Fruit fly (Drosophila melanogaster): ENCODE data around the gene AttD.

DNA sequence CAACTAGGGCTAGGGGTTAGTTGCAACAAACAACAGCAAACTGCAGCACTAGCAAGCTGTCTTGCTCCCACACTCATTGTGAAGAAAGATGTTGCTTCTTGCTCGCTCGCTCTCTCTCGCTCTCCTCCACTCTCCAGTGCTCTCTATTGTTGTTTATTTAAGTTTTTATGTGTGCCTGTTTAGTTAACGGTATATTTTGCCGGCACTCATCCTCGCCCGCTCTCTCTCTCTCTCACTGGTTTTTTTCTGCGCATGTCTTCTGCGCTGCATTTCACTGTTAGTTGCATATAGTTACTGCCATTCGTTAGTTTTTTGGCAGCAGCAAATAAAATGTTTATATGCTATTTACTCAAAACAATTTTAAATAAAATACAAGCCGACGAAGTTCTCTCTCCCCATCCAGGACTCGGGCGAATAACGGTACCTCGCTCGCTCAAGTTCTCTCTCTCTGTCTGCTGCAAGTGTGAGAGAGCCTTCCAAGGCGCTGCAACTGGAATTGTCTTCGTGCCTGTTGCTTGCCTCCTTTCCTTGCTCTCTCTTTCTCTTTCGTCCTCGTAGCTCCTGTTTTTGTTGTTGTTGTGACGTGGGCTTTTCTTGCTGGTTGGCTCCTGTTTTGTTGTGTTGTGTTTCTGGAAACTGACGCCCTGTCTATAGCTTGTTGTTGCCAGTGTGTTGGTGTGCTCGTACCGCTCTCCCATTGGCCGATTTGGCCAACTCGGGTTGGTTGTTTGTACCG lies 41.2 kb downstream of the AttD start:
- no peak for TF ChIP-seq D (optimal IDR thresholded peaks at IDR 0.05)
- no peak for TF ChIP-seq D (GFP tag; optimal IDR thresholded peaks at IDR 0.05)
- TF ChIP-seq ci (GFP tag; IDR thresholded peaks at IDR 0.05): no peak
- no peak for TF ChIP-seq CG9727 (GFP tag; optimal IDR thresholded peaks at IDR 0.05)
- no peak for TF ChIP-seq CG17802 (tag; optimal IDR thresholded peaks at IDR 0.05)
- TF ChIP-seq her (GFP tag; optimal IDR thresholded peaks at IDR 0.05): no peak
- TF ChIP-seq scrt (GFP tag; optimal IDR thresholded peaks at IDR 0.05): peak; percentile 93
- no peak for TF ChIP-seq Hr78 (GFP tag; optimal IDR thresholded peaks at IDR 0.05)
- TF ChIP-seq caup (GFP tag; optimal IDR thresholded peaks at IDR 0.05; ENCODE audit: severe bottlenecking): no peak
- TF ChIP-seq croc (GFP tag; conservative IDR thresholded peaks at IDR 0.05): no peak
